Worm (Caenorhabditis elegans) whole organism, young adult: ENCODE measurements around the gene C32D5.8.

ENCODE experiments used
- B0019.2 ChIP-seq: fragments of 200-800 bp; sonication (Bioruptor generic); conservative IDR thresholded peaks from 2 replicates; pipeline ENCODE4 v1.3.6; 2022; ENCODE audit warnings: missing genetic modification reagents, missing genetic modification characterization, missing compliant biosample characterization
- B0035.1 ChIP-seq: sonication (generic microtip); optimal IDR thresholded peaks from 2 replicates; lab custom pipeline; 2016; ENCODE audit warnings: missing genetic modification characterization, mild to moderate bottlenecking, missing compliant biosample characterization, missing genotype, missing genetic modification reagents
- B0261.1 ChIP-seq: sonication (generic microtip); optimal IDR thresholded peaks from 2 replicates; lab custom pipeline; 2016; ENCODE audit warnings: mild to moderate bottlenecking, missing genetic modification characterization, moderate library complexity, missing compliant biosample characterization
- F22D6.2 ChIP-seq: sonication (generic microtip); optimal IDR thresholded peaks from 2 replicates; lab custom pipeline; 2016; ENCODE audit warnings: mild to moderate bottlenecking, missing genetic modification characterization, missing compliant biosample characterization
- F39B2.1 ChIP-seq: fragments of 200-800 bp; sonication (Bioruptor generic); IDR thresholded peaks from 2 replicates; pipeline ENCODE4 v1.3.6; 2022; ENCODE audit warnings: missing genetic modification reagents, missing genetic modification characterization, missing compliant biosample characterization
- F52B5.7 ChIP-seq: sonication (generic microtip); optimal IDR thresholded peaks from 2 replicates; lab custom pipeline; 2016; ENCODE audit warnings: mild to moderate bottlenecking, missing genetic modification characterization, missing compliant biosample characterization
- F57A8.1 ChIP-seq: fragments of 200-800 bp; sonication (Bioruptor generic); optimal IDR thresholded peaks from 2 replicates; lab custom pipeline; 2018; ENCODE audit warnings: mild to moderate bottlenecking, missing genetic modification characterization, moderate library complexity, missing compliant biosample characterization
- T07F8.4 ChIP-seq: sonication (generic microtip); optimal IDR thresholded peaks from 2 replicates; lab custom pipeline; 2016; ENCODE audit warnings: mild to moderate bottlenecking, missing genetic modification characterization, moderate library complexity, missing compliant biosample characterization
- T26A5.8 ChIP-seq: sonication (generic microtip); optimal IDR thresholded peaks from 2 replicates; lab custom pipeline; 2016; ENCODE audit warnings: missing genetic modification characterization, missing compliant biosample characterization
- Y56A3A.18 ChIP-seq: fragments of 200-800 bp; sonication (Bioruptor generic); IDR thresholded peaks from 2 replicates; pipeline ENCODE4 v1.3.6; 2022; ENCODE audit warnings: missing genetic modification reagents, missing genetic modification characterization, missing compliant biosample characterization
- ZK185.1 ChIP-seq: sonication (generic microtip); optimal IDR thresholded peaks from 2 replicates; lab custom pipeline; 2016; ENCODE audit warnings: mild to moderate bottlenecking, missing genetic modification characterization, missing compliant biosample characterization; ENCODE audit not compliant: poor library complexity, severe bottlenecking
- aptf-3 ChIP-seq: fragments of 200-800 bp; sonication (Bioruptor generic); IDR thresholded peaks from 2 replicates; pipeline ENCODE4 v1.3.6; 2022; ENCODE audit warnings: missing genetic modification characterization, missing compliant biosample characterization
- bed-1 ChIP-seq: fragments of 200-800 bp; sonication (Bioruptor generic); IDR thresholded peaks from 2 replicates; pipeline ENCODE4 v1.3.6; 2022; ENCODE audit warnings: missing genetic modification reagents, missing genetic modification characterization, missing compliant biosample characterization
- cebp-2 ChIP-seq: fragments of 200-800 bp; sonication (Bioruptor generic); IDR thresholded peaks from 2 replicates; pipeline ENCODE4 v1.3.6; 2022; ENCODE audit warnings: missing genetic modification characterization, missing compliant biosample characterization
- ceh-58 ChIP-seq: fragments of 200-800 bp; sonication (Bioruptor generic); IDR thresholded peaks from 2 replicates; pipeline ENCODE4 v1.3.6; 2022; ENCODE audit warnings: missing genetic modification characterization, missing compliant biosample characterization
- die-1 ChIP-seq: sonication (generic microtip); optimal IDR thresholded peaks from 2 replicates; lab custom pipeline; 2016; ENCODE audit warnings: missing genotype, mild to moderate bottlenecking, missing genetic modification characterization, missing compliant biosample characterization
- dox-1 ChIP-seq: fragments of 200-800 bp; sonication (Bioruptor generic); IDR thresholded peaks from 2 replicates; pipeline ENCODE4 v1.3.6; 2022; ENCODE audit warnings: missing genetic modification reagents, missing genetic modification characterization, missing compliant biosample characterization
- egl-18 ChIP-seq: fragments of 200-800 bp; sonication (Bioruptor generic); IDR thresholded peaks from 2 replicates; pipeline ENCODE4 v1.3.6; 2022; ENCODE audit warnings: missing genetic modification reagents, missing genetic modification characterization, missing compliant biosample characterization
- egl-44 ChIP-seq: fragments of 200-800 bp; sonication (Bioruptor generic); IDR thresholded peaks from 2 replicates; pipeline ENCODE4 v1.3.6; 2022; ENCODE audit warnings: missing genetic modification reagents, missing genetic modification characterization, missing compliant biosample characterization
- egrh-3 ChIP-seq: fragments of 200-800 bp; sonication (Bioruptor generic); IDR thresholded peaks from 2 replicates; pipeline ENCODE4 v1.3.6; 2022; ENCODE audit warnings: missing genetic modification reagents, missing genetic modification characterization, missing compliant biosample characterization
- ekl-4 ChIP-seq: fragments of 200-800 bp; sonication (Bioruptor generic); IDR thresholded peaks from 2 replicates; pipeline ENCODE4 v1.3.6; 2022; ENCODE audit warnings: missing genetic modification reagents, missing genetic modification characterization, missing compliant biosample characterization
- ets-4 ChIP-seq: fragments of 200-800 bp; sonication (Bioruptor generic); optimal IDR thresholded peaks from 2 replicates; lab custom pipeline; 2018; ENCODE audit warnings: mild to moderate bottlenecking, missing genetic modification characterization, missing compliant biosample characterization
- him-1 ChIP-seq: sonication (generic microtip); optimal IDR thresholded peaks from 2 replicates; lab custom pipeline; 2016; ENCODE audit warnings: missing genotype, missing genetic modification reagents, missing genetic modification characterization, missing compliant biosample characterization
- hlh-26 ChIP-seq: fragments of 200-800 bp; sonication (Bioruptor generic); conservative IDR thresholded peaks from 2 replicates; pipeline ENCODE4 v1.3.6; 2022; ENCODE audit warnings: missing genetic modification reagents, missing genetic modification characterization, missing compliant biosample characterization
- hrde-1 ChIP-seq: sonication (generic microtip); optimal IDR thresholded peaks from 2 replicates; lab custom pipeline; 2016; ENCODE audit warnings: missing genetic modification characterization, mild to moderate bottlenecking, missing compliant biosample characterization, moderate library complexity, missing genotype, missing genetic modification reagents, borderline replicate concordance
- let-526 ChIP-seq: fragments of 200-800 bp; sonication (Bioruptor generic); IDR thresholded peaks from 2 replicates; pipeline ENCODE4 v1.3.6; 2022; ENCODE audit warnings: missing genetic modification reagents, missing genetic modification characterization, missing compliant biosample characterization
- lin-35 ChIP-seq, 3 experiments: fragments of 150-350 bp in 2 of 3; sonication (generic microtip) in 1 of 3; optimal IDR thresholded peaks; 2 replicates each; lab custom pipeline; 2014 to 2018; ENCODE audit warnings: missing biosample characterization in 3 of 3, missing genetic modification characterization in 3 of 3, missing genetic modification reagents in 3 of 3
- madf-10 ChIP-seq: sonication (generic microtip); optimal IDR thresholded peaks from 2 replicates; lab custom pipeline; 2016; ENCODE audit warnings: mild to moderate bottlenecking, missing genetic modification characterization, missing compliant biosample characterization
- madf-6 ChIP-seq: fragments of 200-800 bp; sonication (Bioruptor generic); IDR thresholded peaks from 2 replicates; pipeline ENCODE4 v1.3.6; 2022; ENCODE audit warnings: missing genetic modification reagents, missing genetic modification characterization, missing compliant biosample characterization
- mcd-1 ChIP-seq: fragments of 200-800 bp; sonication (Bioruptor generic); IDR thresholded peaks from 2 replicates; pipeline ENCODE4 v1.3.6; 2022; ENCODE audit warnings: missing genetic modification reagents, missing genetic modification characterization, missing compliant biosample characterization
- mel-28 ChIP-seq: sonication (generic microtip); optimal IDR thresholded peaks from 2 replicates; lab custom pipeline; 2016; ENCODE audit warnings: borderline replicate concordance, mild to moderate bottlenecking, missing genetic modification characterization, missing compliant biosample characterization
- mes-4 ChIP-seq: sonication (generic microtip); optimal IDR thresholded peaks from 2 replicates; lab custom pipeline; 2016; ENCODE audit warnings: missing genotype, missing genetic modification characterization, missing compliant biosample characterization
- nhr-120 ChIP-seq: fragments of 200-800 bp; sonication (Bioruptor generic); IDR thresholded peaks from 2 replicates; pipeline ENCODE4 v1.3.6; 2022; ENCODE audit warnings: missing genetic modification characterization, missing compliant biosample characterization
- pha-4 ChIP-seq: fragments of 150-350 bp; sonication (generic microtip); optimal IDR thresholded peaks from 2 replicates; lab custom pipeline; 2014; ENCODE audit warnings: missing biosample characterization, missing genetic modification reagents, missing genetic modification characterization
- rcor-1 ChIP-seq: fragments of 200-800 bp; sonication (Bioruptor generic); IDR thresholded peaks from 2 replicates; pipeline ENCODE4 v1.3.6; 2022; ENCODE audit warnings: missing genetic modification reagents, missing genetic modification characterization, missing compliant biosample characterization
- rec-8 ChIP-seq, 2 experiments: sonication (generic microtip); optimal IDR thresholded peaks; 2 replicates each; lab custom pipeline; 2016; ENCODE audit warnings: mild to moderate bottlenecking in 2 of 2, missing genetic modification characterization in 2 of 2, missing genetic modification reagents in 2 of 2, missing genotype in 2 of 2, missing biosample characterization in 1 of 2, missing compliant biosample characterization in 1 of 2, moderate library complexity in 1 of 2
- rpc-1 ChIP-seq, 2 experiments: fragments of 150-350 bp in 1 of 2; sonication (generic microtip) in 1 of 2; optimal IDR thresholded peaks; 2 replicates each; lab custom pipeline; 2014 to 2018; ENCODE audit warnings: missing biosample characterization in 1 of 2, missing genetic modification characterization in 1 of 2, missing genetic modification reagents in 1 of 2, missing genotype in 1 of 2
- sdz-38 ChIP-seq: sonication (generic microtip); optimal IDR thresholded peaks from 2 replicates; lab custom pipeline; 2016; ENCODE audit warnings: missing genotype, missing genetic modification characterization, missing compliant biosample characterization
- sptf-2 ChIP-seq: fragments of 200-800 bp; sonication (Bioruptor generic); optimal IDR thresholded peaks from 2 replicates; lab custom pipeline; 2018; ENCODE audit warnings: mild to moderate bottlenecking, missing genetic modification characterization, missing compliant biosample characterization
- tbp1 ChIP-seq: fragments of 200-800 bp; sonication (Bioruptor generic); optimal IDR thresholded peaks from 2 replicates; lab custom pipeline; 2018; ENCODE audit warnings: mild to moderate bottlenecking, missing genetic modification characterization, missing compliant biosample characterization
- unc-130 ChIP-seq: sonication (generic microtip); optimal IDR thresholded peaks from 2 replicates; lab custom pipeline; 2016; ENCODE audit warnings: missing genetic modification reagents, missing genetic modification characterization, missing compliant biosample characterization
- zim-3 ChIP-seq: sonication (generic microtip); optimal IDR thresholded peaks from 2 replicates; lab custom pipeline; 2017; ENCODE audit warnings: mild to moderate bottlenecking, missing genetic modification characterization, moderate library complexity, missing compliant biosample characterization
- ztf-18 ChIP-seq: sonication (generic microtip); optimal IDR thresholded peaks from 2 replicates; lab custom pipeline; 2016; ENCODE audit warnings: missing genotype, mild to moderate bottlenecking, missing genetic modification characterization, missing compliant biosample characterization
- ztf-26 ChIP-seq: sonication (generic microtip); optimal IDR thresholded peaks from 2 replicates; lab custom pipeline; 2017; ENCODE audit warnings: missing genetic modification characterization, missing compliant biosample characterization

Gene C32D5.8

ce11 chrII:6374646-6375045, 28.9 kb upstream of the C32D5.8 start (continued):
- TF ChIP-seq T07F8.4 (no peak), ekl-4 (GFP tag; lab: Robert Waterston, UW) (0 out of 2 replicates have a peak, but pooled peaks have one; percentile 6), hlh-26 (GFP tag; lab: Robert Waterston, UW) (no peak), B0019.2 (GFP tag; lab: Robert Waterston, UW) (no peak), hrde-1 (tag; lab: Kevin White, UChicago) (peak; percentile 11), F52B5.7 (tag; lab: Kevin White, UChicago) (no peak), B0035.1 (tag; lab: Kevin White, UChicago) (no peak)

DNA sequence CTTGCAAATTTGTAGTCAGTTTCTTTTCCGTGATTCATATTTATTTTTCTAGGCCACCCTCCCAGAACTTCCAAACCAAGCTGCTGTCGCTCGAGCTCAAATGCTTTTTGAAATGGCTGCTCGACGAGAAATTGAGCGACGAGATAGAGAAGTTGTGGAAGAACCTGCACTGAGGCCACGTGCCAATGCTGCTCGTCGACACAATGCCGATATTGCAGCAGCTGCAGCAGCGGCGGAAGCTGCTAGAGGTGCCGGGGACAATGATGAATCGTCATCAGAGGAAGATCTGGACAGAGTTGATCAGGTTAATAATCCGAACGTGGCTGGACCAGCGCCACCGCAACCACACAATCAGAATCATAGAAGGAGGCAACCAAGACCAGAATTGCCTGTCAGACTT, 27.6 kb upstream of the C32D5.8 start:
- TF ChIP-seq ceh-58 (GFP tag; lab: Robert Waterston, UW): 0 out of 2 replicates have a peak, but pooled peaks have one; percentile 60
- no peak for TF ChIP-seq rec-8 (tag; optimal IDR thresholded peaks at IDR 0.05; lab: Kevin White, UChicago)
- TF ChIP-seq egrh-3 (GFP tag; lab: Robert Waterston, UW): peak; percentile 37; the same call in 1 of the 2 replicates
- TF ChIP-seq Y56A3A.18 (GFP tag; lab: Robert Waterston, UW): no peak
- no peak for TF ChIP-seq lin-35 (GFP tag; optimal IDR thresholded peaks at IDR 0.05; lab: Kevin White, UChicago)
- no peak for TF ChIP-seq zim-3
- TF ChIP-seq ztf-18: no peak
- TF ChIP-seq mcd-1: peak; percentile 40; the same call in 1 of the 2 replicates
- TF ChIP-seq him-1: no peak
- no peak for TF ChIP-seq F57A8.1 (GFP tag; lab: Kevin White, UChicago)
- TF ChIP-seq let-526 (GFP tag; lab: Robert Waterston, UW): no peak

DNA sequence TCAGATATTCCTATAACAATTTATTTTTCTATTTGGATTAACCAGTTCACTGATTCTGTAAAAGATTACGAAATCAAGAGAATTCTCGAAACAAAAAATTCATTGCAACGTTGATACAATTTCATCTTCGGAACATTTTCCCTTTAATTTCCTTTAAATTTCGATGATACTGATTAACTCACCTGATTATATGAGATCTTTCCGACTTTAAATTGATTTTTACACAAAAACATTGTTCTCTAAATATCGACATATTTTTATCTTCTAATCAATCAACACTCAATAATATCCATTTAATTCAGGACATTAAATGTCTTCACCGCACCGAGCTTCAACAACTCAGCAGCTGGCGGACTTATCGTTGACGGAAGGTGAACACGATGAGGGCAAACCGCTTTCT, 25.2 kb upstream of the C32D5.8 start, which contains the start of gene lin-23:
TSS of gene lin-23 (plus strand) at position 301 of the 400 bp plus-strand sequence.
- no peak for TF ChIP-seq sdz-38 (tag; lab: Kevin White, UChicago)

ce11 chrII:6370110-6370509, 24.3 kb upstream of the C32D5.8 start:
- TF ChIP-seq T26A5.8 (no peak), let-526 (GFP tag; lab: Robert Waterston, UW) (no peak), cebp-2 (GFP tag; lab: Robert Waterston, UW) (no peak), ztf-26 (peak; percentile 20), aptf-3 (GFP tag; lab: Robert Waterston, UW) (no peak), tbp1 (GFP tag; lab: Kevin White, UChicago) (peak; percentile 68), F22D6.2 (no peak), sptf-2 (no peak), ZK185.1 (peak; percentile 74), unc-130 (GFP tag; lab: Kevin White, UChicago) (peak; percentile 15), dox-1 (GFP tag; lab: Robert Waterston, UW) (peak; percentile 94), nhr-120 (GFP tag; lab: Robert Waterston, UW) (no peak), rcor-1 (GFP tag; lab: Robert Waterston, UW) (peak; percentile 64; the same call in 1 of the 2 replicates), egrh-3 (GFP tag; lab: Robert Waterston, UW) (peak; percentile 41; the same call in 1 of the 2 replicates), egl-44 (GFP tag; lab: Robert Waterston, UW) (peak; percentile 49; the same call in 1 of the 2 replicates), mel-28 (no peak), ets-4 (GFP tag; lab: Kevin White, UChicago) (no peak), F52B5.7 (tag; lab: Kevin White, UChicago) (no peak), him-1 (no peak), madf-6 (GFP tag; lab: Robert Waterston, UW) (peak; percentile 81), bed-1 (GFP tag; lab: Robert Waterston, UW) (no peak), madf-10 (tag; lab: Kevin White, UChicago) (no peak), B0261.1 (no peak), mes-4 (tag; lab: Kevin White, UChicago) (no peak), F39B2.1 (GFP tag; lab: Robert Waterston, UW) (no peak), rpc-1 (optimal IDR thresholded peaks at IDR 0.05; lab: Kevin White, UChicago) (no peak), rpc-1 (tag; optimal IDR thresholded peaks at IDR 0.05; lab: Kevin White, UChicago) (no peak), egl-18 (GFP tag; lab: Robert Waterston, UW) (no peak), pha-4 (no peak), die-1 (tag; lab: Kevin White, UChicago) (no peak)
